Worm (Caenorhabditis elegans) whole organism, L2 larva: Measurements from ENCODE around the gene F44E2.6.

Experiments used
- alr-1 ChIP-seq: fragments of 150-350 bp; optimal IDR thresholded peaks from 2 replicates; lab custom pipeline; 2014; ENCODE audit warnings: missing biosample characterization, missing genetic modification characterization
- ceh-82 ChIP-seq: fragments of 150-350 bp; optimal IDR thresholded peaks from 2 replicates; lab custom pipeline; 2014; ENCODE audit warnings: missing biosample characterization, missing genetic modification characterization
- lsy-2 ChIP-seq, 2 experiments: fragments of 150-350 bp in 1 of 2; sonication (generic microtip) in 1 of 2; optimal IDR thresholded peaks; 2 replicates each; lab custom pipeline; 2014 to 2017; ENCODE audit warnings: missing biosample characterization in 2 of 2, missing genetic modification characterization in 2 of 2
- mdl-1 ChIP-seq, 2 experiments: fragments of 150-350 bp in 1 of 2; sonication (generic microtip) in 1 of 2; optimal IDR thresholded peaks; 2 replicates each; lab custom pipeline; 2017; ENCODE audit warnings: missing biosample characterization in 2 of 2, missing genetic modification characterization in 2 of 2
- nhr-10 ChIP-seq: sonication (generic microtip); optimal IDR thresholded peaks from 2 replicates; lab custom pipeline; 2017; ENCODE audit warnings: missing biosample characterization, missing genetic modification characterization
- nhr-11 ChIP-seq: fragments of 150-350 bp; optimal IDR thresholded peaks from 2 replicates; lab custom pipeline; 2014; ENCODE audit warnings: missing biosample characterization, missing genetic modification characterization
- nhr-12 ChIP-seq: fragments of 150-350 bp; optimal IDR thresholded peaks from 2 replicates; lab custom pipeline; 2014; ENCODE audit warnings: missing biosample characterization, missing genetic modification characterization
- nhr-237 ChIP-seq: fragments of 150-350 bp; optimal IDR thresholded peaks from 2 replicates; lab custom pipeline; 2014; ENCODE audit warnings: missing biosample characterization, missing genetic modification characterization
- nhr-77 ChIP-seq: fragments of 150-350 bp; optimal IDR thresholded peaks from 2 replicates; lab custom pipeline; 2014; ENCODE audit warnings: missing biosample characterization, missing genetic modification characterization
- unc-62 ChIP-seq: fragments of 150-350 bp; optimal IDR thresholded peaks from 2 replicates; lab custom pipeline; 2014; ENCODE audit warnings: missing biosample characterization, missing genetic modification reagents, missing genetic modification characterization

DNA sequence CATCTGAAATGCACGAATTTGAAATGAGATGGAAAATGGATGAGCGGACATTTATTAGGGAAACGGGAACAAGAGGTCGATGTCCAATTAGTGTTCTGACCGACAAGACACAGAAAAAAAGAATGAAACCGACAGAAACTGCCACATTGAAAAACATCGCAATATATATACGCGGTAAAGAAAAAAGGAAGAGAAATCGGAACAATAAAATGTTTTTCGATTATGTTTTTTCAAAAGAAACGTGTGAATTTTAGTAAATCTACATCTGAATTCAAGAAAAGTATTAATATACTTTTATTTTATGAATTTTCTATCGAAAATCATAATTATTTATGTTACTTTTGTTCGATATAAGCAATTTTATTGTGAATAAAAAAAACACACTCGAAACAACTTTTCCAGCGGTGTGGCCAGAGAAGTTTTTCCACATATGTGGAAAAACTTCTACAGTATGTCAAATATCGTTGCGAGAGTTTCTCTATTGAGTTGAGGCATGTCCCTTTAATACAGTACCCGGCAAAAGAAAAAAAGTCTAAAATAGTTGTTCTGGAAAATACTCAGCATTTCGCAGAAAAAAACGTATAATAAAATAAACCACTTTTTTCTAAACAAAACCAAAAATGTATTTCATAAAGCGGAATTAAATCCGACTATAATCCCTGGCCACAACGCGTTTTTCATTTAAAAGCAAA lies 13.8 kb downstream of the F44E2.6 start, which contains the start of gene F44E2.10:
- no peak for TF ChIP-seq nhr-11 (tag; lab: Kevin White, UChicago)
- no peak for TF ChIP-seq lsy-2 (tag; optimal IDR thresholded peaks at IDR 0.05; lab: Kevin White, UChicago)
- TF ChIP-seq nhr-12 (tag; lab: Kevin White, UChicago): no peak
- no peak for TF ChIP-seq alr-1 (tag; lab: Kevin White, UChicago)
- no peak for TF ChIP-seq nhr-77 (tag; lab: Kevin White, UChicago)
- TF ChIP-seq unc-62 (GFP tag; lab: Kevin White, UChicago): no peak
- TF ChIP-seq ceh-82 (tag; lab: Kevin White, UChicago): no peak
- no peak for TF ChIP-seq nhr-237 (tag; lab: Kevin White, UChicago)
- no peak for TF ChIP-seq mdl-1 (tag; optimal IDR thresholded peaks at IDR 0.05; lab: Kevin White, UChicago)
- TF ChIP-seq nhr-10: no peak
